Worm (Caenorhabditis elegans): Measurements from ENCODE around the gene ttr-8.

Gene ttr-8

DNA sequence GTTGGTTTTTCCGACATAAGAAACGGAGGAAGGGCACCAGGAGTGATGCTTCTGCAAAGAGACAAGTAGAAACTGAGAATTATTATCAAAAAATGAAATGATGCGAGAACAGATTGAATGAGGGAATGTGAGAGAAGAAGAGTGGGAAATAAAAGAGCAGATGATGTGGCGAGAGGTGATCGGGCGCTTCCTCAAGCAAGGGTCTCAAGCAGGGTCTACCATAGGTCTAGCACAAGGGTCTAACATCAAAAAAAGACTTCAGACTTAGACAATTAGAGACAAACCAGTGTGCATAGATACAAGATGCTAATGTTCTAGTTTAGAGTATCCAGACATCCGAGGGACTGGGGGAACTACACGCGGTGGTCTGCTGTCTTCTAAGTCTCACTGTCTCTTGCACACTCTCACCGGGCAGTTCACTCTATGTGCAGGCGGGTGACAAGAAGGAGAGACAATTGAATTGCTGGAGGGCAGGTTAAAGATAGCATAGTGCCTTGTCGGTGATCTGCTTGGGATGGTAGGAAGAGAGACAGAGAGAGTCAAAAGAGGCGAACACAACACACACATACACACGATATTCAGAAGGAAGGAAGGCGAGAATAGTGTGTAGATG, 5.0 kb upstream of the ttr-8 start, which contains the start of gene R13A5.7:
Gene R13A5.7, minus strand, starts transcription at position 51 of the 613 bp plus-strand sequence.
- peak; percentile 89 for TF ChIP-seq crh-2 (tag; optimal IDR thresholded peaks at IDR 0.05)
- no peak for TF ChIP-seq unc-39 (tag; optimal IDR thresholded peaks at IDR 0.05)
- TF ChIP-seq nhr-6 (tag; optimal IDR thresholded peaks at IDR 0.05) = peak; percentile 37
- peak; percentile 34 for TF ChIP-seq mab-5 (tag; optimal IDR thresholded peaks at IDR 0.05)
- TF ChIP-seq nhr-12 (tag; optimal IDR thresholded peaks at IDR 0.05) = no peak
- no peak for TF ChIP-seq nhr-11 (tag; optimal IDR thresholded peaks at IDR 0.05)
- peak; percentile 45 for TF ChIP-seq snpc-4 (tag; optimal IDR thresholded peaks at IDR 0.05)
- peak; percentile 90 to 91 for TF ChIP-seq mdl-1 (tag; optimal IDR thresholded peaks at IDR 0.05)
- peak; percentile 60 to 87 for TF ChIP-seq lsy-2 (tag; optimal IDR thresholded peaks at IDR 0.05)
- peak; percentile 94 for TF ChIP-seq nhr-129 (tag; optimal IDR thresholded peaks at IDR 0.05)
- TF ChIP-seq blmp-1 (tag; optimal IDR thresholded peaks at IDR 0.05; ENCODE audit: insufficient read depth) = peak; percentile 40
- TF ChIP-seq sma-3 (GFP tag; optimal IDR thresholded peaks at IDR 0.05) = peak; percentile 50
- no peak for TF ChIP-seq peb-1 (tag; optimal IDR thresholded peaks at IDR 0.05)
- peak; percentile 62 for TF ChIP-seq lin-13 (GFP tag; optimal IDR thresholded peaks at IDR 0.05)
- peak; percentile 68 for TF ChIP-seq ztf-4 (tag; optimal IDR thresholded peaks at IDR 0.05)
- TF ChIP-seq C34F6.9 (tag; optimal IDR thresholded peaks at IDR 0.05) = peak; percentile 88
- no peak for TF ChIP-seq ztf-1 (GFP tag; conservative IDR thresholded peaks at IDR 0.05)
- TF ChIP-seq skn-1 (tag; optimal IDR thresholded peaks at IDR 0.05) = no peak
- TF ChIP-seq sem-4 (tag; optimal IDR thresholded peaks at IDR 0.05) = peak; percentile 85
- TF ChIP-seq aly-2 (tag; optimal IDR thresholded peaks at IDR 0.05) = no peak
- TF ChIP-seq unc-55 (GFP tag; optimal IDR thresholded peaks at IDR 0.05) = peak; percentile 72
- TF ChIP-seq egl-27 (tag; optimal IDR thresholded peaks at IDR 0.05) = peak; percentile 60
- no peak for TF ChIP-seq R02D3.7 (tag; optimal IDR thresholded peaks at IDR 0.05)
- peak; percentile 82 for TF ChIP-seq nhr-21 (tag; optimal IDR thresholded peaks at IDR 0.05)
- TF ChIP-seq mbf-1 (tag; optimal IDR thresholded peaks at IDR 0.05) = no peak
- TF ChIP-seq F13H6.1 (tag; optimal IDR thresholded peaks at IDR 0.05) = peak; percentile 92
- TF ChIP-seq ceh-16 (tag; optimal IDR thresholded peaks at IDR 0.05) = peak; percentile 73
- peak; percentile 87 for TF ChIP-seq fos-1 (tag; optimal IDR thresholded peaks at IDR 0.05)
- TF ChIP-seq sma-9 (GFP tag; optimal IDR thresholded peaks at IDR 0.05) = peak; percentile 78
- no peak for TF ChIP-seq sma-9 (tag; optimal IDR thresholded peaks at IDR 0.05)
- peak; percentile 60 for TF ChIP-seq zag-1 (tag; optimal IDR thresholded peaks at IDR 0.05)
- TF ChIP-seq nhr-25 (tag; optimal IDR thresholded peaks at IDR 0.05) = peak; percentile 39
- TF ChIP-seq gmeb-1 (tag; optimal IDR thresholded peaks at IDR 0.05) = peak; percentile 63

DNA sequence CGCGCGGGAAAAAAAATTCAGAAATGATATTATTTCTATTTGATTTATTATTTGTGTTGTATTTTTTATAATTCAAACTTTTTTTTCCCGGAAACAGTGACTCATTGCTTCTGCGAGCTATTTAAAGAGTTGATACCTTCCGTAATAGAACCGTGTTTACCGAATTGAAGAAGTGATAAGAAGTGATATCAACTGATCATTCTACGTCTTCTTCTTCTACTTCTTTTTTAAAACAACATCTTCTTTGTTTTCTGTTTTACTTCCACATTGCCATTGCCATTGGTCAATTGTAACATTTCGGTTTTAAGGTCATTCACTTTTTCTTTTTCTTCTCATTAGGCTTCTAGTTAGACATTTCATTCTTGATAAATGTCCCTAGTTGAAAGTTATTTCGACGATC, 951 bp upstream of the ttr-8 start, which contains the start of gene ttr-32:
Gene ttr-32, plus strand, starts transcription at position 314 of the 400 bp plus-strand sequence.
- TF ChIP-seq nhr-25 (tag; optimal IDR thresholded peaks at IDR 0.05) = peak; percentile 56
- TF ChIP-seq sma-3 (GFP tag; optimal IDR thresholded peaks at IDR 0.05) = peak; percentile 41
- no peak for TF ChIP-seq Y55F3AM.14 (GFP tag; optimal IDR thresholded peaks at IDR 0.05)
- TF ChIP-seq F13H6.1 (tag; optimal IDR thresholded peaks at IDR 0.05) = no peak

DNA sequence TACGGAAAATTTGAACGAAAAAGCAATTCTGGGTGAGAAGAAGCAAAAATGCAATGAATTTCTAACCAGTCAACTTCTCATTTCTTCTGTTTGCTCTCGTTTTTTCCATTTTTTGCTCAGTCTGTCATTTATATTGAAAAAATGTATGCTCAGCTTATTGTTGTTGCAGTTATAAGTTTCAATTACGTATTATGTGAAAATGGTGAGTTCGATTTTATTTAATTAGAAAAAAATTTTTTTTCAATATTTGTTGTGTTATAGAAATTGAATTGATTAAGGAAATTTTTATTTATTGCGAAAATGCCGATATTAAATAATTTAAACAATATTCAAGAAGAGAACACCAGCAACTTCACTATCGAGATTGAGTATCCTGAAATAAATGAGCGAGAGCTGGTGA, 3.3 kb downstream of the ttr-8 start, which contains the start of gene lgc-12:
Gene lgc-12, plus strand, starts transcription at position 301 of the 400 bp plus-strand sequence.
- TF ChIP-seq nhr-10 (tag; optimal IDR thresholded peaks at IDR 0.05) (no peak), lin-13 (GFP tag; optimal IDR thresholded peaks at IDR 0.05) (no peak), elt-1 (tag; optimal IDR thresholded peaks at IDR 0.05) (no peak), blmp-1 (tag; optimal IDR thresholded peaks at IDR 0.05; ENCODE audit: insufficient read depth) (no peak), nhr-129 (tag; optimal IDR thresholded peaks at IDR 0.05) (no peak), sma-3 (GFP tag; optimal IDR thresholded peaks at IDR 0.05) (no peak), gmeb-1 (tag; optimal IDR thresholded peaks at IDR 0.05) (no peak), nhr-25 (tag; optimal IDR thresholded peaks at IDR 0.05) (no peak), nhr-77 (tag; optimal IDR thresholded peaks at IDR 0.05) (no peak), ztf-11 (tag; optimal IDR thresholded peaks at IDR 0.05) (no peak), egl-27 (tag; optimal IDR thresholded peaks at IDR 0.05) (no peak), mbf-1 (tag; optimal IDR thresholded peaks at IDR 0.05) (no peak), lin-39 (tag; optimal IDR thresholded peaks at IDR 0.05) (no peak), sem-4 (tag; optimal IDR thresholded peaks at IDR 0.05) (no peak), ztf-1 (GFP tag; conservative IDR thresholded peaks at IDR 0.05) (no peak), unc-39 (tag; optimal IDR thresholded peaks at IDR 0.05) (no peak), C34F6.9 (tag; optimal IDR thresholded peaks at IDR 0.05) (no peak), ama-1 (optimal IDR thresholded peaks at IDR 0.05) (no peak), lin-11 (tag; optimal IDR thresholded peaks at IDR 0.05) (no peak)

Data from whole organism, L2 larva.